Fruit fly (Drosophila melanogaster): ENCODE measurements around the gene CG17786.

CG17786 gene

dm6 chr3R:24258333-24258732 lies 39.8 kb upstream of the CG17786 start:
- no peak for TF ChIP-seq pan (optimal IDR thresholded peaks at IDR 0.05)
- no peak for TF ChIP-seq CG8478 (optimal IDR thresholded peaks at IDR 0.05)
- TF ChIP-seq Dll (optimal IDR thresholded peaks at IDR 0.05) = no peak
- TF ChIP-seq psq (optimal IDR thresholded peaks at IDR 0.05) = no peak
- no peak for TF ChIP-seq EcR (GFP tag; optimal IDR thresholded peaks at IDR 0.05)
- no peak for TF ChIP-seq usp (GFP tag; optimal IDR thresholded peaks at IDR 0.05)

dm6 chr3R:24252494-24252893 lies 34.0 kb upstream of the CG17786 start, which contains the start of gene beta-PheRS:
TSS of gene beta-PheRS (minus strand) at chr3R:24252679.
- TF ChIP-seq pan (optimal IDR thresholded peaks at IDR 0.05) (no peak), EcR (GFP tag; optimal IDR thresholded peaks at IDR 0.05) (no peak), psq (optimal IDR thresholded peaks at IDR 0.05) (no peak), usp (GFP tag; optimal IDR thresholded peaks at IDR 0.05) (no peak), CG8478 (optimal IDR thresholded peaks at IDR 0.05) (no peak), Dll (optimal IDR thresholded peaks at IDR 0.05) (no peak)

- TF ChIP-seq CG8478 (optimal IDR thresholded peaks at IDR 0.05) (no peak), psq (optimal IDR thresholded peaks at IDR 0.05) (no peak), Dll (optimal IDR thresholded peaks at IDR 0.05) (no peak), pan (optimal IDR thresholded peaks at IDR 0.05) (no peak), usp (GFP tag; optimal IDR thresholded peaks at IDR 0.05) (no peak), EcR (GFP tag; optimal IDR thresholded peaks at IDR 0.05) (no peak)
These were observed 16.2 kb upstream of the CG17786 start for dm6 chr3R:24234721-24235120.

dm6 chr3R:24234162-24234529 lies 15.6 kb upstream of the CG17786 start:
- TF ChIP-seq psq (optimal IDR thresholded peaks at IDR 0.05) = no peak
- no peak for TF ChIP-seq Dll (optimal IDR thresholded peaks at IDR 0.05)
- TF ChIP-seq EcR (GFP tag; optimal IDR thresholded peaks at IDR 0.05) = no peak
- TF ChIP-seq usp (GFP tag; optimal IDR thresholded peaks at IDR 0.05) = no peak
- no peak for TF ChIP-seq pan (optimal IDR thresholded peaks at IDR 0.05)
- no peak for TF ChIP-seq CG8478 (optimal IDR thresholded peaks at IDR 0.05)

- TF ChIP-seq pan (optimal IDR thresholded peaks at IDR 0.05) (no peak), psq (optimal IDR thresholded peaks at IDR 0.05) (no peak), CG8478 (optimal IDR thresholded peaks at IDR 0.05) (peak; percentile 19), usp (GFP tag; optimal IDR thresholded peaks at IDR 0.05) (no peak), Dll (optimal IDR thresholded peaks at IDR 0.05) (no peak), EcR (GFP tag; optimal IDR thresholded peaks at IDR 0.05) (no peak)
These were observed 15.0 kb upstream of the CG17786 start for dm6 chr3R:24233366-24234161.

- no peak for TF ChIP-seq CG8478 (optimal IDR thresholded peaks at IDR 0.05)
- no peak for TF ChIP-seq Dll (optimal IDR thresholded peaks at IDR 0.05)
- TF ChIP-seq EcR (GFP tag; optimal IDR thresholded peaks at IDR 0.05) = no peak
- no peak for TF ChIP-seq pan (optimal IDR thresholded peaks at IDR 0.05)
- TF ChIP-seq usp (GFP tag; optimal IDR thresholded peaks at IDR 0.05) = no peak
- TF ChIP-seq psq (optimal IDR thresholded peaks at IDR 0.05) = no peak
These were observed 13.4 kb upstream of the CG17786 start for dm6 chr3R:24231914-24232313.

dm6 chr3R:24231206-24231502 lies 12.6 kb upstream of the CG17786 start:
- TF ChIP-seq EcR (GFP tag; optimal IDR thresholded peaks at IDR 0.05) = no peak
- no peak for TF ChIP-seq pan (optimal IDR thresholded peaks at IDR 0.05)
- no peak for TF ChIP-seq psq (optimal IDR thresholded peaks at IDR 0.05)
- TF ChIP-seq Dll (optimal IDR thresholded peaks at IDR 0.05) = no peak
- TF ChIP-seq usp (GFP tag; optimal IDR thresholded peaks at IDR 0.05) = no peak

- TF ChIP-seq Dll (optimal IDR thresholded peaks at IDR 0.05) = no peak
- TF ChIP-seq pan (optimal IDR thresholded peaks at IDR 0.05) = no peak
- TF ChIP-seq CG8478 (optimal IDR thresholded peaks at IDR 0.05) = peak; percentile 59
These were observed 12.1 kb upstream of the CG17786 start, which contains the start of gene mask for dm6 chr3R:24230423-24231205. TSS of gene mask (plus strand) at chr3R:24230562.

- TF ChIP-seq CG8478 (optimal IDR thresholded peaks at IDR 0.05) = no peak
- TF ChIP-seq pan (optimal IDR thresholded peaks at IDR 0.05) = no peak
- no peak for TF ChIP-seq psq (optimal IDR thresholded peaks at IDR 0.05)
- no peak for TF ChIP-seq Dll (optimal IDR thresholded peaks at IDR 0.05)
- TF ChIP-seq EcR (GFP tag; optimal IDR thresholded peaks at IDR 0.05) = no peak
- TF ChIP-seq usp (GFP tag; optimal IDR thresholded peaks at IDR 0.05) = no peak
These were observed 11.4 kb upstream of the CG17786 start, which contains the start of gene Spase22-23 for dm6 chr3R:24229870-24230422. TSS of gene Spase22-23 (minus strand) at chr3R:24230035.

- no peak for TF ChIP-seq psq (optimal IDR thresholded peaks at IDR 0.05)
- TF ChIP-seq Dll (optimal IDR thresholded peaks at IDR 0.05) = no peak
- TF ChIP-seq CG8478 (optimal IDR thresholded peaks at IDR 0.05) = no peak
- no peak for TF ChIP-seq pan (optimal IDR thresholded peaks at IDR 0.05)
- no peak for TF ChIP-seq usp (GFP tag; optimal IDR thresholded peaks at IDR 0.05)
- no peak for TF ChIP-seq EcR (GFP tag; optimal IDR thresholded peaks at IDR 0.05)
These were observed 10.2 kb upstream of the CG17786 start, which contains the start of gene Acp95EF for dm6 chr3R:24228675-24229074. TSS of gene Acp95EF (plus strand) at chr3R:24228975.

dm6 chr3R:24226744-24227143 lies 8.2 kb upstream of the CG17786 start, which contains the start of the genes Spps and CG13609:
TSS of gene Spps (minus strand) at chr3R:24226934.
TSS of gene CG13609 (plus strand) at chr3R:24227023.
- TF ChIP-seq psq (optimal IDR thresholded peaks at IDR 0.05) (no peak), Dll (optimal IDR thresholded peaks at IDR 0.05) (no peak), pan (optimal IDR thresholded peaks at IDR 0.05) (no peak), CG8478 (optimal IDR thresholded peaks at IDR 0.05) (no peak), EcR (GFP tag; optimal IDR thresholded peaks at IDR 0.05) (no peak), usp (GFP tag; optimal IDR thresholded peaks at IDR 0.05) (no peak)

Data from whole organism.